Worm (Caenorhabditis elegans) whole organism, L1 larva: Measurements from ENCODE around the gene rhr-2.
A peak's percentile ranks its signal among the peaks of the same experiment; 100 is the strongest.

ENCODE experiments used
- C04F5.9 ChIP-seq: sonication (generic microtip); optimal IDR thresholded peaks from 2 replicates; lab custom pipeline; 2016; ENCODE audit warnings: missing genetic modification characterization, missing compliant biosample characterization
- aha-1 ChIP-seq: fragments of 150-350 bp; optimal IDR thresholded peaks from 2 replicates; lab custom pipeline; 2014; ENCODE audit warnings: missing biosample characterization, missing genetic modification characterization
- aly-2 ChIP-seq: fragments of 150-350 bp; optimal IDR thresholded peaks from 2 replicates; lab custom pipeline; 2014; ENCODE audit warnings: missing biosample characterization, missing genetic modification characterization
- blmp-1 ChIP-seq: fragments of 150-350 bp; optimal IDR thresholded peaks from 2 replicates; lab custom pipeline; 2014; ENCODE audit warnings: missing biosample characterization, missing genetic modification characterization
- ceh-8 ChIP-seq: fragments of 200-800 bp; sonication (Bioruptor generic); optimal IDR thresholded peaks from 2 replicates; lab custom pipeline; 2018; ENCODE audit warnings: mild to moderate bottlenecking, missing genetic modification characterization, moderate library complexity, missing compliant biosample characterization
- ceh-82 ChIP-seq, 3 experiments: fragments of 150-350 bp in 1 of 3; sonication (generic microtip) in 2 of 3; optimal IDR thresholded peaks; 2 replicates each; lab custom pipeline; 2014 to 2017; ENCODE audit warnings: missing biosample characterization in 3 of 3, missing genetic modification characterization in 3 of 3
- ces-1 ChIP-seq: fragments of 150-350 bp; optimal IDR thresholded peaks from 2 replicates; lab custom pipeline; 2014; ENCODE audit warnings: missing biosample characterization, missing genetic modification reagents, missing genetic modification characterization
- dpl-1 ChIP-seq, 3 experiments: fragments of 150-350 bp in 2 of 3; sonication (generic microtip) in 1 of 3; optimal IDR thresholded peaks; 2 replicates each; lab custom pipeline; 2014 to 2017; ENCODE audit warnings: missing biosample characterization in 3 of 3, missing genetic modification characterization in 3 of 3, missing genetic modification reagents in 3 of 3
- efl-1 ChIP-seq, 4 experiments: fragments of 150-350 bp; optimal IDR thresholded peaks in 3 of 4; peaks in 1 of 4; 1 replicate in 1 of 4; 2 replicates in 3 of 4; lab custom pipeline; 2014; ENCODE audit warnings: missing biosample characterization in 2 of 4, missing genetic modification characterization in 2 of 4, missing genetic modification reagents in 2 of 4
- elt-3 ChIP-seq, 6 experiments: fragments of 150-350 bp in 1 of 6; sonication (generic microtip); optimal IDR thresholded peaks; 2 replicates each; lab custom pipeline; 2017 to 2018; ENCODE audit warnings: missing biosample characterization in 6 of 6, missing genetic modification characterization in 6 of 6, inconsistent platforms in 1 of 6
- fkh-4 ChIP-seq: sonication (generic microtip); optimal IDR thresholded peaks from 2 replicates; lab custom pipeline; 2016; ENCODE audit warnings: missing compliant biosample characterization, missing genetic modification characterization, borderline replicate concordance
- fkh-8 ChIP-seq: sonication (generic microtip); optimal IDR thresholded peaks from 2 replicates; lab custom pipeline; 2016; ENCODE audit warnings: mild to moderate bottlenecking, missing genetic modification characterization, missing compliant biosample characterization
- fos-1 ChIP-seq: fragments of 150-350 bp; optimal IDR thresholded peaks from 2 replicates; lab custom pipeline; 2014; ENCODE audit warnings: missing biosample characterization, missing genetic modification characterization
- grh-1 ChIP-seq: fragments of 200-800 bp; sonication (Bioruptor generic); IDR thresholded peaks from 2 replicates; pipeline ENCODE4 v1.3.6; 2022; ENCODE audit warnings: missing genetic modification reagents, missing genetic modification characterization, missing compliant biosample characterization
- hlh-17 ChIP-seq: fragments of 200-800 bp; sonication (Bioruptor generic); optimal IDR thresholded peaks from 2 replicates; lab custom pipeline; 2018; ENCODE audit warnings: missing genetic modification characterization, mild to moderate bottlenecking, missing compliant biosample characterization, moderate library complexity, borderline replicate concordance
- hpl-2 ChIP-seq: fragments of 150-350 bp; optimal IDR thresholded peaks from 2 replicates; lab custom pipeline; 2014; ENCODE audit warnings: missing biosample characterization, missing genetic modification reagents, missing genetic modification characterization
- irx-1 ChIP-seq: sonication (generic microtip); optimal IDR thresholded peaks from 2 replicates; lab custom pipeline; 2016; ENCODE audit warnings: missing genetic modification characterization, missing compliant biosample characterization
- lin-14 ChIP-seq: fragments of 200-800 bp; sonication (Bioruptor generic); optimal IDR thresholded peaks from 2 replicates; lab custom pipeline; 2018; ENCODE audit warnings: mild to moderate bottlenecking, missing genetic modification characterization, moderate library complexity, missing compliant biosample characterization
- lin-35 ChIP-seq, 2 experiments: fragments of 150-350 bp; optimal IDR thresholded peaks; 2 replicates each; lab custom pipeline; 2014; ENCODE audit warnings: missing biosample characterization in 2 of 2, missing genetic modification characterization in 2 of 2, missing genetic modification reagents in 2 of 2
- lir-3 ChIP-seq: sonication (generic microtip); optimal IDR thresholded peaks from 2 replicates; lab custom pipeline; 2016; ENCODE audit warnings: mild to moderate bottlenecking, missing genetic modification characterization, moderate library complexity, missing compliant biosample characterization; ENCODE audit not compliant: poor library complexity
- lsy-2 ChIP-seq, 2 experiments: fragments of 150-350 bp; optimal IDR thresholded peaks; 2 replicates each; lab custom pipeline; 2014; ENCODE audit warnings: missing biosample characterization in 2 of 2, missing genetic modification characterization in 2 of 2
- mab-9 ChIP-seq: fragments of 200-800 bp; sonication (Bioruptor generic); IDR thresholded peaks from 2 replicates; pipeline ENCODE4 v1.3.6; 2022; ENCODE audit warnings: missing genetic modification reagents, missing genetic modification characterization, missing compliant biosample characterization
- mep-1 ChIP-seq: fragments of 150-350 bp; optimal IDR thresholded peaks from 2 replicates; lab custom pipeline; 2014; ENCODE audit warnings: missing biosample characterization, missing genetic modification characterization
- nhr-11 ChIP-seq: fragments of 150-350 bp; optimal IDR thresholded peaks from 2 replicates; lab custom pipeline; 2014; ENCODE audit warnings: missing biosample characterization, missing genetic modification characterization
- nhr-12 ChIP-seq: sonication (generic microtip); optimal IDR thresholded peaks from 2 replicates; lab custom pipeline; 2017; ENCODE audit warnings: missing biosample characterization, missing genetic modification characterization
- nhr-71 ChIP-seq: sonication (generic microtip); optimal IDR thresholded peaks from 2 replicates; lab custom pipeline; 2016; ENCODE audit warnings: mild to moderate bottlenecking, missing genetic modification characterization, moderate library complexity, missing compliant biosample characterization
- nhr-76 ChIP-seq: sonication (generic microtip); optimal IDR thresholded peaks from 2 replicates; lab custom pipeline; 2017; ENCODE audit warnings: missing biosample characterization, missing genetic modification characterization
- nhr-85 ChIP-seq: sonication (generic microtip); peaks from one replicate; lab custom pipeline; 2016; ENCODE audit warnings: missing genetic modification characterization, inconsistent platforms, missing compliant biosample characterization
- nhr-90 ChIP-seq: sonication (generic microtip); optimal IDR thresholded peaks from 2 replicates; lab custom pipeline; 2016; ENCODE audit warnings: mild to moderate bottlenecking, missing genetic modification characterization, missing compliant biosample characterization; ENCODE audit not compliant: poor library complexity
- pqm-1 ChIP-seq: sonication (generic microtip); optimal IDR thresholded peaks from 3 replicates; lab custom pipeline; 2017; ENCODE audit warnings: missing biosample characterization, missing genetic modification characterization
- rnt-1 ChIP-seq: sonication (generic microtip); optimal IDR thresholded peaks from 2 replicates; lab custom pipeline; 2016; ENCODE audit warnings: mild to moderate bottlenecking, missing genetic modification characterization, moderate library complexity, missing compliant biosample characterization
- snu-23 ChIP-seq: sonication (generic microtip); optimal IDR thresholded peaks from 2 replicates; lab custom pipeline; 2016; ENCODE audit warnings: missing genetic modification characterization, missing compliant biosample characterization
- sptf-1 ChIP-seq: fragments of 150-350 bp; optimal IDR thresholded peaks from 2 replicates; lab custom pipeline; 2014; ENCODE audit warnings: missing biosample characterization, missing genetic modification characterization
- sup-37 ChIP-seq: fragments of 200-800 bp; sonication (Bioruptor generic); optimal IDR thresholded peaks from 2 replicates; lab custom pipeline; 2018; ENCODE audit warnings: mild to moderate bottlenecking, missing genetic modification characterization, missing compliant biosample characterization
- tbx-2 ChIP-seq: sonication (generic microtip); optimal IDR thresholded peaks from 2 replicates; lab custom pipeline; 2016; ENCODE audit warnings: missing genetic modification characterization, missing compliant biosample characterization
- tlp-1 ChIP-seq: fragments of 150-350 bp; optimal IDR thresholded peaks from 2 replicates; lab custom pipeline; 2014; ENCODE audit warnings: missing biosample characterization, missing genetic modification characterization
- unc-130 ChIP-seq: fragments of 150-350 bp; optimal IDR thresholded peaks from 2 replicates; lab custom pipeline; 2017; ENCODE audit warnings: missing biosample characterization, missing genetic modification characterization, inconsistent platforms
- unc-98 ChIP-seq: fragments of 200-800 bp; sonication (Bioruptor generic); IDR thresholded peaks from 2 replicates; pipeline ENCODE4 v1.3.6; 2022; ENCODE audit warnings: missing genetic modification characterization, missing compliant biosample characterization
- xbp-1 ChIP-seq: sonication (generic microtip); optimal IDR thresholded peaks from 2 replicates; lab custom pipeline; 2016; ENCODE audit warnings: missing genetic modification characterization, missing compliant biosample characterization
- ztf-11 ChIP-seq, 2 experiments: sonication (generic microtip); optimal IDR thresholded peaks; 2 replicates each; lab custom pipeline; 2016 to 2017; ENCODE audit warnings: missing genetic modification characterization in 2 of 2, missing biosample characterization in 1 of 2, missing compliant biosample characterization in 1 of 2
- ztf-4 ChIP-seq: fragments of 150-350 bp; optimal IDR thresholded peaks from 2 replicates; lab custom pipeline; 2014; ENCODE audit warnings: missing biosample characterization, missing genetic modification characterization

Gene rhr-2

ce11 chrV:11773934-11774333, 44.0 kb upstream of the rhr-2 start (continued):
- no peak for TF ChIP-seq aly-2 (tag; lab: Kevin White, UChicago)
- no peak for TF ChIP-seq nhr-12
- TF ChIP-seq elt-3 (tag; optimal IDR thresholded peaks at IDR 0.05; lab: Kevin White, UChicago), result peak in 1 of 6 experiments; percentile 13
- no peak for TF ChIP-seq ceh-8 (GFP tag; lab: Kevin White, UChicago)
- TF ChIP-seq grh-1 (GFP tag; lab: Robert Waterston, UW), result no peak
- TF ChIP-seq nhr-85 (tag; lab: Kevin White, UChicago), result peak; percentile 68
- TF ChIP-seq aha-1, result no peak
- TF ChIP-seq ztf-4 (tag; lab: Kevin White, UChicago), result no peak
- TF ChIP-seq fos-1 (tag; lab: Kevin White, UChicago), result no peak
- no peak for TF ChIP-seq hpl-2
- peak; percentile 32 for TF ChIP-seq mep-1

ce11 chrV:11773420-11773819, 43.5 kb upstream of the rhr-2 start, which contains the start of gene bus-18:
Gene bus-18, plus strand, starts transcription at chrV:11773720.
- no peak for TF ChIP-seq unc-98 (GFP tag; lab: Robert Waterston, UW)
- no peak for TF ChIP-seq tbx-2
- no peak for TF ChIP-seq unc-130 (tag; lab: Kevin White, UChicago)
- no peak for TF ChIP-seq sptf-1 (tag; lab: Kevin White, UChicago)
- peak; percentile 12 for TF ChIP-seq xbp-1
- TF ChIP-seq nhr-85 (tag; lab: Kevin White, UChicago), result no peak
- no peak for TF ChIP-seq ceh-8 (GFP tag; lab: Kevin White, UChicago)
- TF ChIP-seq hlh-17, result no peak
- no peak for TF ChIP-seq rnt-1 (tag; lab: Kevin White, UChicago)
- TF ChIP-seq mab-9, result no peak
- TF ChIP-seq ces-1, result no peak
- peak; percentile 42 for TF ChIP-seq blmp-1 (tag; lab: Kevin White, UChicago)
- TF ChIP-seq nhr-90 (tag; lab: Kevin White, UChicago), result no peak

ce11 chrV:11770053-11770517, 40.1 kb upstream of the rhr-2 start, which contains the start of gene F55A11.4:
Gene F55A11.4, plus strand, starts transcription at chrV:11770467.
- TF ChIP-seq lsy-2 (tag; optimal IDR thresholded peaks at IDR 0.05; lab: Kevin White, UChicago), result peak in 1 of 2 experiments; percentile 29
- TF ChIP-seq blmp-1 (tag; lab: Kevin White, UChicago), result peak; percentile 35
- no peak for TF ChIP-seq nhr-76 (tag; lab: Kevin White, UChicago)
- TF ChIP-seq fkh-4, result no peak
- no peak for TF ChIP-seq aha-1
- no peak for TF ChIP-seq grh-1 (GFP tag; lab: Robert Waterston, UW)
- TF ChIP-seq nhr-11 (tag; lab: Kevin White, UChicago), result no peak
- no peak for TF ChIP-seq nhr-90 (tag; lab: Kevin White, UChicago)
- TF ChIP-seq xbp-1, result no peak
- no peak for TF ChIP-seq sup-37
- TF ChIP-seq lin-35 (GFP tag; optimal IDR thresholded peaks at IDR 0.05; lab: Kevin White, UChicago), result peak in 1 of 2 experiments; percentile 43
- peak; percentile 27 to 48 (median 46) for TF ChIP-seq dpl-1 (GFP tag; optimal IDR thresholded peaks at IDR 0.05; lab: Kevin White, UChicago)
- TF ChIP-seq pqm-1 (tag; lab: Kevin White, UChicago), result no peak
- no peak for TF ChIP-seq sptf-1 (tag; lab: Kevin White, UChicago)
- no peak for TF ChIP-seq irx-1 (tag; lab: Kevin White, UChicago)
- no peak for TF ChIP-seq fkh-8 (tag; lab: Kevin White, UChicago)
- no peak for TF ChIP-seq lin-14 (GFP tag; lab: Kevin White, UChicago)
- no peak for TF ChIP-seq mep-1
- TF ChIP-seq lir-3 (tag; lab: Kevin White, UChicago), result no peak
- peak in 1 of 2 experiments; percentile 42 for TF ChIP-seq efl-1 (optimal IDR thresholded peaks at IDR 0.05; lab: Kevin White, UChicago)
- peak; percentile 50 to 92 for TF ChIP-seq efl-1 (GFP tag; optimal IDR thresholded peaks at IDR 0.05 in 1 of 2; lab: Kevin White, UChicago)
- no peak for TF ChIP-seq elt-3 (tag; optimal IDR thresholded peaks at IDR 0.05; lab: Kevin White, UChicago)
- peak; percentile 52 for TF ChIP-seq nhr-85 (tag; lab: Kevin White, UChicago)
- TF ChIP-seq ces-1, result no peak
- TF ChIP-seq ztf-11 (tag; optimal IDR thresholded peaks at IDR 0.05; lab: Kevin White, UChicago), result no peak
- TF ChIP-seq ceh-82 (tag; optimal IDR thresholded peaks at IDR 0.05; lab: Kevin White, UChicago), result no peak
- peak; percentile 9 for TF ChIP-seq nhr-71
- no peak for TF ChIP-seq tlp-1
- TF ChIP-seq snu-23 (GFP tag; lab: Kevin White, UChicago), result no peak
- no peak for TF ChIP-seq C04F5.9 (tag; lab: Kevin White, UChicago)
